Fruit fly (Drosophila melanogaster) whole organism, embryonic: ENCODE results near the gene Ephrin.

ENCODE experiments used
- CG10431 ChIP-seq: fragments of 200-800 bp; sonication (Bioruptor generic); optimal IDR thresholded peaks from 3 replicates; lab custom pipeline; 2018; ENCODE audit warnings: missing biosample characterization, mild to moderate bottlenecking, missing genetic modification characterization
- CG10462 ChIP-seq: fragments of 200-800 bp; sonication (Bioruptor generic); optimal IDR thresholded peaks from 2 replicates; lab custom pipeline; 2016; ENCODE audit warnings: missing biosample characterization, missing genetic modification characterization
- CG1233 ChIP-seq: fragments of 200-800 bp; sonication (Bioruptor generic); optimal IDR thresholded peaks from 4 replicates; lab custom pipeline; 2018; ENCODE audit warnings: missing biosample characterization, mild to moderate bottlenecking, missing genetic modification characterization
- CG14441 ChIP-seq: fragments of 200-800 bp; sonication (Bioruptor generic); IDR thresholded peaks from 2 replicates; pipeline ENCODE4 v1.3.6; 2022; ENCODE audit warnings: missing biosample characterization, missing genetic modification characterization
- CG17612 ChIP-seq: fragments of 200-800 bp; sonication (Bioruptor generic); IDR thresholded peaks from 2 replicates; pipeline ENCODE4 v1.3.6; 2022; ENCODE audit warnings: missing biosample characterization, missing genetic modification characterization
- CG5245 ChIP-seq: fragments of 200-800 bp; sonication (Bioruptor generic); optimal IDR thresholded peaks from 3 replicates; lab custom pipeline; 2016; ENCODE audit warnings: missing biosample characterization, missing genetic modification characterization
- Drgx ChIP-seq: fragments of 200-800 bp; sonication (Bioruptor generic); IDR thresholded peaks from 2 replicates; pipeline ENCODE4 v1.3.6; 2022; ENCODE audit warnings: missing biosample characterization, missing genetic modification characterization
- HmgD ChIP-seq: fragments of 200-800 bp; sonication (Bioruptor generic); optimal IDR thresholded peaks from 3 replicates; lab custom pipeline; 2016; ENCODE audit warnings: missing biosample characterization, missing genetic modification characterization
- her ChIP-seq: fragments of 200-800 bp; sonication (Bioruptor generic); optimal IDR thresholded peaks from 2 replicates; lab custom pipeline; 2016; ENCODE audit warnings: missing biosample characterization, missing genetic modification characterization
- kah ChIP-seq: fragments of 200-800 bp; sonication (Bioruptor generic); optimal IDR thresholded peaks from 2 replicates; lab custom pipeline; 2018; ENCODE audit warnings: missing biosample characterization, mild to moderate bottlenecking, missing genetic modification characterization
- kni ChIP-seq: fragments of 200-800 bp; sonication (Bioruptor generic); optimal IDR thresholded peaks from 3 replicates; lab custom pipeline; 2017; ENCODE audit warnings: mild to moderate bottlenecking, missing biosample characterization, missing genetic modification reagents, missing genetic modification characterization

DNA sequence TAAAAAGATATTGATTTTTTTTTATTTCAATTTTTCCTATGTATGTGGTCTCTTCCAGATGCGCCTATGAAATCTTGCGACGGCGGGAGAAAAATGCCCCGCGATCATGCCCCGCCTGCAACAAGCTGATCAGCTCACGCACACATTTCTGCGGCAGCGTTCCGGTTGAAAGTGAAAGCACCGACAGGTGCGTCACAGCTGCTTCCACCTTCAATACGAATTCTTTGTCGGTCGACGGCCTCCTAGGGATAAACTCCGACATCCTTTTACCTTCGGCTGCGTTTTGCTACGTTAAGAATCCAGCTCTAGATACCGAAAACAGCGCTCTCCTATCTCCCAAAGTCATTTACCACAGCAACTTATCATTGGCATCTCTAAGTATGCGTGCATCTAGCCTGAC, 17.0 kb downstream of the Ephrin start:
- TF ChIP-seq kah (GFP tag; lab: Kevin White, UChicago) (no peak), CG14441 (GFP tag; lab: Robert Waterston, UW) (no peak), CG1233 (GFP tag; lab: Kevin White, UChicago) (no peak), her (GFP tag; lab: Kevin White, UChicago) (no peak), CG10462 (GFP tag; lab: Kevin White, UChicago) (no peak), CG10431 (GFP tag; lab: Kevin White, UChicago) (no peak), Drgx (no peak), kni (no peak), HmgD (GFP tag; lab: Kevin White, UChicago) (no peak), CG5245 (no peak), CG17612 (GFP tag; lab: Robert Waterston, UW) (no peak)
